Worm (Caenorhabditis elegans) whole organism, midembryonic: ENCODE results near the gene Y54E2A.4.

ENCODE experiments used
- T22C8.4 ChIP-seq: fragments of 200-800 bp; sonication (Bioruptor generic); IDR thresholded peaks from 2 replicates; pipeline ENCODE4 v1.3.6; 2022; ENCODE audit warnings: missing genetic modification characterization, missing compliant biosample characterization
- cog-1 ChIP-seq: sonication (generic microtip); optimal IDR thresholded peaks from 2 replicates; lab custom pipeline; 2016; ENCODE audit warnings: missing genetic modification characterization, missing compliant biosample characterization
- flt-1 ChIP-seq: fragments of 200-800 bp; sonication (Bioruptor generic); IDR thresholded peaks from 2 replicates; pipeline ENCODE4 v1.3.6; 2022; ENCODE audit warnings: missing genetic modification characterization, missing compliant biosample characterization
- klf-2 ChIP-seq: fragments of 200-800 bp; sonication (Bioruptor generic); conservative IDR thresholded peaks from 2 replicates; pipeline ENCODE4 v1.3.6; 2022; ENCODE audit warnings: missing genetic modification reagents, missing genetic modification characterization, missing compliant biosample characterization
- med-1 ChIP-seq: sonication (generic microtip); optimal IDR thresholded peaks from 2 replicates; lab custom pipeline; 2017; ENCODE audit warnings: missing genetic modification characterization, mild to moderate bottlenecking, missing compliant biosample characterization, antibody characterized with exemption, missing genetic modification reagents; ENCODE audit not compliant: insufficient read depth
- ref-1 ChIP-seq: fragments of 200-800 bp; sonication (Bioruptor generic); conservative IDR thresholded peaks from 2 replicates; pipeline ENCODE4 v1.3.6; 2022; ENCODE audit warnings: missing genetic modification reagents, missing genetic modification characterization, missing compliant biosample characterization
- tab-1 ChIP-seq: fragments of 200-800 bp; sonication (Bioruptor generic); IDR thresholded peaks from 2 replicates; pipeline ENCODE4 v1.3.6; 2022; ENCODE audit warnings: missing genetic modification characterization, missing compliant biosample characterization
- ztf-23 ChIP-seq: fragments of 200-800 bp; sonication (Bioruptor generic); IDR thresholded peaks from 2 replicates; pipeline ENCODE4 v1.3.6; 2022; ENCODE audit warnings: missing genetic modification reagents, missing genetic modification characterization, missing compliant biosample characterization
- ztf-29 ChIP-seq: fragments of 200-800 bp; sonication (Bioruptor generic); IDR thresholded peaks from 2 replicates; pipeline ENCODE4 v1.3.6; 2022; ENCODE audit warnings: missing genetic modification reagents, missing genetic modification characterization, missing compliant biosample characterization

Y54E2A.4 gene

ce11 chrII:14808686-14809085 lies 54.3 kb downstream of the Y54E2A.4 start, which contains the start of gene W01D2.6:
W01D2.6 (plus strand) TSS chrII:14808986.
- TF ChIP-seq T22C8.4 (GFP tag; lab: Robert Waterston, UW) = no peak
- no peak for TF ChIP-seq ref-1
- no peak for TF ChIP-seq ztf-23
- TF ChIP-seq tab-1 (GFP tag; lab: Robert Waterston, UW) = no peak
- TF ChIP-seq ztf-29 (GFP tag; lab: Robert Waterston, UW) = no peak
- TF ChIP-seq cog-1 (tag; lab: Kevin White, UChicago) = no peak
- no peak for TF ChIP-seq med-1
- no peak for TF ChIP-seq klf-2 (GFP tag; lab: Robert Waterston, UW)
- TF ChIP-seq flt-1 (GFP tag; lab: Robert Waterston, UW) = no peak

- TF ChIP-seq ztf-23 (no peak), ref-1 (no peak), tab-1 (GFP tag; lab: Robert Waterston, UW) (no peak), klf-2 (GFP tag; lab: Robert Waterston, UW) (no peak), ztf-29 (GFP tag; lab: Robert Waterston, UW) (no peak), cog-1 (tag; lab: Kevin White, UChicago) (no peak), flt-1 (GFP tag; lab: Robert Waterston, UW) (no peak), T22C8.4 (GFP tag; lab: Robert Waterston, UW) (no peak), med-1 (no peak)
These were observed 56.2 kb downstream of the Y54E2A.4 start for ce11 chrII:14810609-14811008.

- no peak for TF ChIP-seq ztf-23
- no peak for TF ChIP-seq klf-2 (GFP tag; lab: Robert Waterston, UW)
- no peak for TF ChIP-seq ref-1
- TF ChIP-seq cog-1 (tag; lab: Kevin White, UChicago) = no peak
- no peak for TF ChIP-seq ztf-29 (GFP tag; lab: Robert Waterston, UW)
- no peak for TF ChIP-seq tab-1 (GFP tag; lab: Robert Waterston, UW)
- TF ChIP-seq flt-1 (GFP tag; lab: Robert Waterston, UW) = no peak
- TF ChIP-seq med-1 = no peak
- no peak for TF ChIP-seq T22C8.4 (GFP tag; lab: Robert Waterston, UW)
These were observed 57.0 kb downstream of the Y54E2A.4 start for ce11 chrII:14811472-14811871.

- TF ChIP-seq ref-1 (no peak), cog-1 (tag; lab: Kevin White, UChicago) (no peak), klf-2 (GFP tag; lab: Robert Waterston, UW) (no peak), ztf-23 (no peak), flt-1 (GFP tag; lab: Robert Waterston, UW) (no peak), T22C8.4 (GFP tag; lab: Robert Waterston, UW) (no peak), tab-1 (GFP tag; lab: Robert Waterston, UW) (no peak), ztf-29 (GFP tag; lab: Robert Waterston, UW) (no peak), med-1 (no peak)
These were observed 57.8 kb downstream of the Y54E2A.4 start, which contains the start of gene osta-3 for ce11 chrII:14812231-14812630. osta-3 (plus strand) TSS chrII:14812531.

- TF ChIP-seq ref-1 = no peak
These were observed 58.2 kb downstream of the Y54E2A.4 start for ce11 chrII:14812661-14813060.

ce11 chrII:14813106-14813505 lies 58.7 kb downstream of the Y54E2A.4 start:
- no peak for TF ChIP-seq ref-1
- TF ChIP-seq T22C8.4 (GFP tag; lab: Robert Waterston, UW) = no peak
- TF ChIP-seq ztf-29 (GFP tag; lab: Robert Waterston, UW) = no peak

- TF ChIP-seq cog-1 (tag; lab: Kevin White, UChicago) = no peak
- TF ChIP-seq flt-1 (GFP tag; lab: Robert Waterston, UW) = no peak
- TF ChIP-seq klf-2 (GFP tag; lab: Robert Waterston, UW) = no peak
- TF ChIP-seq ztf-23 = no peak
- TF ChIP-seq ref-1 = no peak
- no peak for TF ChIP-seq ztf-29 (GFP tag; lab: Robert Waterston, UW)
- no peak for TF ChIP-seq T22C8.4 (GFP tag; lab: Robert Waterston, UW)
- TF ChIP-seq tab-1 (GFP tag; lab: Robert Waterston, UW) = no peak
- TF ChIP-seq med-1 = no peak
These were observed 60.6 kb downstream of the Y54E2A.4 start, which contains the start of gene W01D2.1 for ce11 chrII:14814894-14815568. W01D2.1 (plus strand) TSS chrII:14815518.

- TF ChIP-seq med-1 = no peak
- TF ChIP-seq cog-1 (tag; lab: Kevin White, UChicago) = no peak
- no peak for TF ChIP-seq T22C8.4 (GFP tag; lab: Robert Waterston, UW)
- TF ChIP-seq ref-1 = no peak
- TF ChIP-seq tab-1 (GFP tag; lab: Robert Waterston, UW) = no peak
- no peak for TF ChIP-seq ztf-29 (GFP tag; lab: Robert Waterston, UW)
- no peak for TF ChIP-seq ztf-23
- TF ChIP-seq flt-1 (GFP tag; lab: Robert Waterston, UW) = no peak
- TF ChIP-seq klf-2 (GFP tag; lab: Robert Waterston, UW) = no peak
These were observed 61.7 kb downstream of the Y54E2A.4 start for ce11 chrII:14816086-14816485.

ce11 chrII:14818376-14818775 lies 64.0 kb downstream of the Y54E2A.4 start, which contains the start of gene nhr-61:
nhr-61 (minus strand) TSS chrII:14818543.
- TF ChIP-seq T22C8.4 (GFP tag; lab: Robert Waterston, UW) (no peak), ztf-29 (GFP tag; lab: Robert Waterston, UW) (no peak), klf-2 (GFP tag; lab: Robert Waterston, UW) (no peak), cog-1 (tag; lab: Kevin White, UChicago) (no peak), flt-1 (GFP tag; lab: Robert Waterston, UW) (no peak), med-1 (no peak)

- TF ChIP-seq cog-1 (tag; lab: Kevin White, UChicago) (no peak), flt-1 (GFP tag; lab: Robert Waterston, UW) (0 out of 2 replicates have a peak, but pooled peaks have one; percentile 36), ztf-29 (GFP tag; lab: Robert Waterston, UW) (peak; percentile 28; the same call in 1 of the 2 replicates)
These were observed 65.0 kb downstream of the Y54E2A.4 start for ce11 chrII:14819258-14819985.
